Worm (Caenorhabditis elegans): ENCODE results near the gene math-16.

DNA sequence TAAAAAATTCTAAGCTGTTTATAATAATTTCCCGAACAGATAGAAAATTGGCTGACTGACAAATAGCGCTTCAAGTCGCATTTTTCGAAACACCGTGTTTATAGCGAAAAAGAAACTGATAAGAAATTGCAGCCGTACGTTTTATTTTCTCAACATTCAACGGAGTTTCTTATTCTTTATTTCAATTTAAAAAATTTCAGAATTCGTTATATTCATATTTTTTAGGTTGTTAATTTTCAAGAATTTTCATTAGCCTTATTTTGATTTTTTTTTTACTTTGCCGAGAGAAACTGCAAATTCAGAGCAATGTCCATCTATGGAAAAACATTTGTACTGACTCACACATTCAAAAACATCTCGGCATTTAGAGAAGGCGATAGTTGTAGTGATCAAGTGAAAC, 19.4 kb upstream of the math-16 start, which contains the start of gene C46F9.6:
- TF ChIP-seq D2030.7 (GFP tag; IDR thresholded peaks at IDR 0.05) (no peak), hlh-26 (GFP tag; conservative IDR thresholded peaks at IDR 0.05) (no peak), sptf-2 (GFP tag; optimal IDR thresholded peaks at IDR 0.05) (no peak), dpff-1 (tag; optimal IDR thresholded peaks at IDR 0.05) (no peak), nhr-27 (tag; optimal IDR thresholded peaks at IDR 0.05) (no peak), lin-26 (GFP tag; IDR thresholded peaks at IDR 0.05) (no peak), F39B2.1 (GFP tag; IDR thresholded peaks at IDR 0.05) (no peak), Y56A3A.18 (GFP tag; IDR thresholded peaks at IDR 0.05) (no peak), F37B4.10 (GFP tag; IDR thresholded peaks at IDR 0.05) (no peak), mcd-1 (GFP tag; IDR thresholded peaks at IDR 0.05) (no peak), bed-1 (GFP tag; IDR thresholded peaks at IDR 0.05) (no peak)
